Fruit fly (Drosophila melanogaster) whole organism, adult: Measurements from ENCODE around the gene Eip74EF.

Experiments used
- CG7101 ChIP-seq: fragments of 200-800 bp; sonication (Bioruptor generic); optimal IDR thresholded peaks from 2 replicates; lab custom pipeline; 2018; ENCODE audit warnings: missing biosample characterization, mild to moderate bottlenecking, missing genetic modification characterization, moderate library complexity
- Hr96 ChIP-seq: fragments of 200-800 bp; sonication (Bioruptor generic); optimal IDR thresholded peaks from 2 replicates; lab custom pipeline; 2016; ENCODE audit warnings: missing biosample characterization, missing genetic modification characterization
- Mnt ChIP-seq: fragments of 200-800 bp; sonication (Bioruptor generic); optimal IDR thresholded peaks from 2 replicates; lab custom pipeline; 2016; ENCODE audit warnings: missing biosample characterization, mild to moderate bottlenecking, missing genetic modification characterization
- tj ChIP-seq: fragments of 200-800 bp; sonication (Bioruptor generic); optimal IDR thresholded peaks from 3 replicates; lab custom pipeline; 2017; ENCODE audit warnings: missing biosample characterization, mild to moderate bottlenecking, missing genetic modification characterization, moderate library complexity

DNA sequence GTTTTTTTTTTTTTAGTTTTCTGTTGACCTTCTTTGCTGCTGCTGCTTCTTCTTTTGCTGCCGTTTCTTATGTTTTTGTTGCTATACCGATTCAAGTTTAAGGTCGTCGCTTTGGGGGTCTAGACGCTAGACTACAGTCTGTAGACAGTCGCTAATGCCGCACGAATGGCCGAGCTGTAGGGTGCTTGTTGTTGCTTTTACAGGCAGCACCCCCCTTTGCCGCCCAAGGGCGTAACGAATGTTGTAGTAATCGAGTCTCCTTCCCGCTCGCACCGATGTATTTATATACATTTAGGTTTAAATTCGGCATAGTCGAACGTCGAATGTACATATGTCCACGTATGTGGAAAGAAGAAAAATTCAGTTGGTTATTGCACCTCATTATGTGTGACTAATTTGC lies 14.2 kb downstream of the Eip74EF start:
- TF ChIP-seq Mnt (GFP tag; lab: Kevin White, UChicago): no peak
- TF ChIP-seq CG7101 (tag; lab: Kevin White, UChicago): no peak
- no peak for TF ChIP-seq tj (GFP tag; lab: Kevin White, UChicago)
- no peak for TF ChIP-seq Hr96
